Worm (Caenorhabditis elegans): Measurements from ENCODE around the gene psme-3.

DNA sequence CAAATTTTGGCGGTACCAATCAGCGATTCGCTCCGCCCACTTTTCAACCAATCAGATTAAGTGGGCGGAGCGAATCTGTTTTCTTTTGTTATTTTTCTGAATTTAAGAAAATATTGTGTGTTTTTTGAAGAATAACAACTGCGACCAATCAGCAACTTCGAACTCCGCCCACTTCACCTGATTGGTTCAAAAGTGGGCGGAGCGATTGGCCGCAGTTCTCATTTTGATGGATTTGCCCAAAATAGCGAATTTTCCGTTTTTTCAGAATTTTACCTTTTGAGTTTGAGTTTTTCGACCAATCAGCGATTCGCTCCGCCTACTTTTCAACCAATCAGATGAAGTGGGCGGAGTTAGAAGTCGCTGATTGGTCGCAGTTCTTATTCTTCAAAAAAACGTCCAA, 21.4 kb downstream of the psme-3 start:
- TF ChIP-seq lin-39 (tag; optimal IDR thresholded peaks at IDR 0.05): no peak
- TF ChIP-seq jun-1 (tag; optimal IDR thresholded peaks at IDR 0.05): no peak
- TF ChIP-seq pha-4 (tag; optimal IDR thresholded peaks at IDR 0.05): no peak
- no peak for TF ChIP-seq nhr-76 (tag; optimal IDR thresholded peaks at IDR 0.05)
- TF ChIP-seq nhr-23 (tag; optimal IDR thresholded peaks at IDR 0.05): no peak
- TF ChIP-seq nhr-25 (tag; optimal IDR thresholded peaks at IDR 0.05): no peak
- TF ChIP-seq skn-1 (tag; optimal IDR thresholded peaks at IDR 0.05): no peak
- TF ChIP-seq lin-15B (tag; optimal IDR thresholded peaks at IDR 0.05): no peak
- TF ChIP-seq unc-62 (GFP tag; optimal IDR thresholded peaks at IDR 0.05): no peak
- TF ChIP-seq ama-1 (optimal IDR thresholded peaks at IDR 0.05): no peak
- no peak for TF ChIP-seq fos-1 (tag; optimal IDR thresholded peaks at IDR 0.05)
- no peak for TF ChIP-seq egl-27 (tag; optimal IDR thresholded peaks at IDR 0.05)
